Worm (Caenorhabditis elegans) whole organism, L4 larva: ENCODE measurements around the gene nspc-13.

Experiments used
- aly-2 ChIP-seq: sonication (generic microtip); optimal IDR thresholded peaks from 2 replicates; lab custom pipeline; 2018; ENCODE audit warnings: missing biosample characterization, missing genetic modification characterization
- arid-1 ChIP-seq: fragments of 200-800 bp; sonication (Bioruptor generic); conservative IDR thresholded peaks from 2 replicates; pipeline ENCODE4 v1.3.6; 2022; ENCODE audit warnings: missing genetic modification reagents, missing genetic modification characterization, missing compliant biosample characterization
- dmd-6 ChIP-seq: fragments of 200-800 bp; sonication (Bioruptor generic); IDR thresholded peaks from 2 replicates; pipeline ENCODE4 v1.3.6; 2022; ENCODE audit warnings: missing genetic modification reagents, missing genetic modification characterization, missing compliant biosample characterization
- hif-1 ChIP-seq, 2 experiments: sonication (generic microtip); optimal IDR thresholded peaks; 2 replicates each; lab custom pipeline; 2016 to 2017; ENCODE audit warnings: missing compliant biosample characterization in 2 of 2, missing genetic modification characterization in 2 of 2, missing genetic modification reagents in 2 of 2, missing genotype in 2 of 2, mild to moderate bottlenecking in 1 of 2
- lin-13 ChIP-seq: fragments of 150-350 bp; optimal IDR thresholded peaks from 2 replicates; lab custom pipeline; 2014; ENCODE audit warnings: missing biosample characterization, missing genetic modification reagents, missing genetic modification characterization
- lin-29 ChIP-seq: fragments of 200-800 bp; sonication (Bioruptor generic); IDR thresholded peaks from 2 replicates; pipeline ENCODE4 v1.3.6; 2022; ENCODE audit warnings: missing genetic modification reagents, missing genetic modification characterization, missing compliant biosample characterization
- lsy-2 ChIP-seq, 2 experiments: fragments of 150-350 bp in 1 of 2; sonication (generic microtip) in 1 of 2; optimal IDR thresholded peaks; 2 replicates each; lab custom pipeline; 2014 to 2017; ENCODE audit warnings: missing biosample characterization in 2 of 2, missing genetic modification characterization in 2 of 2
- madf-5 ChIP-seq, 2 experiments: fragments of 200-800 bp; sonication (Bioruptor generic); IDR thresholded peaks; 2 replicates each; pipeline ENCODE4 v1.3.6; 2022; ENCODE audit warnings: missing compliant biosample characterization in 2 of 2, missing genetic modification characterization in 2 of 2
- nhr-10 ChIP-seq: fragments of 150-350 bp; optimal IDR thresholded peaks from 2 replicates; lab custom pipeline; 2014; ENCODE audit warnings: missing biosample characterization, missing genetic modification characterization
- nhr-77 ChIP-seq: fragments of 150-350 bp; optimal IDR thresholded peaks from 2 replicates; lab custom pipeline; 2014; ENCODE audit warnings: missing biosample characterization, missing genetic modification characterization
- unc-39 ChIP-seq: sonication (generic microtip); optimal IDR thresholded peaks from 2 replicates; lab custom pipeline; 2017; ENCODE audit warnings: missing biosample characterization, missing genetic modification characterization
- zag-1 ChIP-seq: fragments of 150-350 bp; optimal IDR thresholded peaks from 2 replicates; lab custom pipeline; 2014; ENCODE audit warnings: missing biosample characterization, missing genetic modification characterization

ce11 chrX:12337846-12338490 lies 19.3 kb upstream of the nspc-13 start, which contains the start of gene srd-44:
- no peak for TF ChIP-seq nhr-77 (tag; lab: Kevin White, UChicago)
- TF ChIP-seq hif-1 (tag; optimal IDR thresholded peaks at IDR 0.05; lab: Kevin White, UChicago), result no peak
- no peak for TF ChIP-seq lsy-2 (tag; optimal IDR thresholded peaks at IDR 0.05; lab: Kevin White, UChicago)
- no peak for TF ChIP-seq madf-5 (GFP tag; IDR thresholded peaks at IDR 0.05; lab: Robert Waterston, UW)
- no peak for TF ChIP-seq unc-39 (tag; lab: Kevin White, UChicago)
- TF ChIP-seq aly-2 (tag; lab: Kevin White, UChicago), result no peak
- no peak; the same call in none of the 2 replicates for TF ChIP-seq dmd-6
- TF ChIP-seq lin-13, result no peak
- no peak for TF ChIP-seq nhr-10
- no peak for TF ChIP-seq arid-1 (GFP tag; lab: Robert Waterston, UW)
- no peak for TF ChIP-seq zag-1 (tag; lab: Kevin White, UChicago)
- TF ChIP-seq lin-29, result no peak
